Fruit fly (Drosophila melanogaster): ENCODE measurements around the gene CG18094.

The CG18094 gene

DNA sequence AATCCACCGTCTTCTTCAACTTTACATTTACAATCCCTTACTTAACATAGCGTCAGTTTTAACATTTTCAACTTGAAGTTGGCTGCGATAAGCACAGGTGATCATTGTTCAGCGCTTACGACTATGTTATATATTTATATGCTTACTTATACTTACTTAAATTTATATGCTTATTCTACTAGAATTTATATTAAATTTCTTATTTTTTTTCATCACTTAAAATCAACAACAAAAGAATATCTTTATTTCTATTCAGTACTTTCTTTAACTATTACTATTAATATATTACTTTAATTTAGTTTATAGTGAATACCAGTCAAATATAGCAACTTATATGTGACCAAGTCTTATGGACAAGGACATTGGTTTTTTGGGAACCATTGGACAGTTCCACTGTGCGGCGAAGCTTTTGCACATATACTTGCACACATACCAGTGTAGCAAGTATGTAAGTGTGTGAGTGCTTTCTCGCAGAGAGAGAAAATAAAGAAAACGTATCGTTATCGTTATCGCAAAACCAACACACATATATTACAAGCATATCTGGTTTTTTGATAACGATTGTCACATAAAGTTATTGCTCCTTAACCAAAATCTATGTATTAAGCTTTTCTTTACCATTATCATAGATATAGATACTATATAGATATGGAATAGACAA, 27.2 kb downstream of the CG18094 start, which contains the start of gene Hasp (continued):
- peak; percentile 51 for TF ChIP-seq CG13424 (tag; optimal IDR thresholded peaks at IDR 0.05)
- TF ChIP-seq bsh (GFP tag; optimal IDR thresholded peaks at IDR 0.05) = peak in 1 of 2 experiments; percentile 75

DNA sequence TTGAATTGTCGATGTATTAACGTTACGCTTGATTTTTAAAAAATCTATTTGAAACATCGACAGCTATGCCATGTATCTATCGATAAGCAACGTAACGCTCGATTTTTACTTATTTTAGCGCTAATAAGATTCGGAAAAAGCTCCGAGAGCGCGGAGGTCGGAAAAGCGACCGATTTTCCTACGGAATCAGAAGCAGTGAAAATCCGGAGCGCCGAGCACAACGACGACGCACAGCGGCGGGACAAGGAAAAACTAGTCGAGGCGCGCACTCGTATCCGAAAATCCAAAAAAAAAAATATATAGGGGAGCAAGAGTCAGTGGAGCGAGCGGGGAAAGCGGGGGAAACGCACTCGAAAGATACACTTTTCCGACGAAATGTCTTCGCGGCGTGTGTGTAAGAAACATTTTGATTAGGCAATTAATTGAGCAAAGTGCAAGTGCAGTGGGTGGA, 28.6 kb downstream of the CG18094 start, which contains the start of gene CG10132:
Gene CG10132, plus strand, starts transcription at position 189 of the 451 bp plus-strand sequence.
- peak; percentile 78 for TF ChIP-seq HLH4C (GFP tag; IDR thresholded peaks at IDR 0.05; ENCODE audit: partially characterized antibody)
- no peak for TF ChIP-seq CG11456 (GFP tag; IDR thresholded peaks at IDR 0.05)
- TF ChIP-seq CG8478 (optimal IDR thresholded peaks at IDR 0.05) = no peak
- TF ChIP-seq sens (GFP tag) = peak; percentile 66
- TF ChIP-seq HLH3B (GFP tag; IDR thresholded peaks at IDR 0.05) = no peak
- TF ChIP-seq CG34224 (GFP tag; IDR thresholded peaks at IDR 0.05; ENCODE audit: partially characterized antibody) = peak; percentile 59; the same call in 2 of the 3 replicates
- 0 out of 2 replicates have a peak, but pooled peaks have one; percentile 6 for TF ChIP-seq onecut (GFP tag; IDR thresholded peaks at IDR 0.05)
- peak; percentile 40 for TF ChIP-seq CG15514 (GFP tag; optimal IDR thresholded peaks at IDR 0.05)
- TF ChIP-seq bbx (GFP tag; IDR thresholded peaks at IDR 0.05; ENCODE audit: partially characterized antibody) = peak; percentile 53; the same call in 1 of the 2 replicates
- no peak for TF ChIP-seq ssp (GFP tag; IDR thresholded peaks at IDR 0.05)
- TF ChIP-seq BEAF-32 (GFP tag; optimal IDR thresholded peaks at IDR 0.05) = peak; percentile 25
- peak; percentile 41; the same call in 1 of the 2 replicates for TF ChIP-seq Bgb (GFP tag; IDR thresholded peaks at IDR 0.05; ENCODE audit: partially characterized antibody)
- no peak for TF ChIP-seq CG4854 (GFP tag; optimal IDR thresholded peaks at IDR 0.05)
- TF ChIP-seq z (GFP tag; IDR thresholded peaks at IDR 0.05) = peak; percentile 58; the same call in 1 of the 3 replicates
- TF ChIP-seq CG32767 (GFP tag; IDR thresholded peaks at IDR 0.05) = peak; percentile 72; the same call in 1 of the 2 replicates
- peak; percentile 46; the same call in 1 of the 2 replicates for TF ChIP-seq unc-4 (GFP tag; IDR thresholded peaks at IDR 0.05; ENCODE audit: partially characterized antibody)
- peak; percentile 67; the same call in 1 of the 3 replicates for TF ChIP-seq hb (GFP tag; IDR thresholded peaks at IDR 0.05; ENCODE audit: partially characterized antibody)
- TF ChIP-seq CG11504 (tag; optimal IDR thresholded peaks at IDR 0.05) = no peak
- peak; percentile 58 for TF ChIP-seq Dref (GFP tag; IDR thresholded peaks at IDR 0.05)
- no peak for TF ChIP-seq zfh2 (GFP tag; optimal IDR thresholded peaks at IDR 0.05)
- TF ChIP-seq PHDP (tag; optimal IDR thresholded peaks at IDR 0.05) = no peak
- no peak for TF ChIP-seq HmgZ (tag; optimal IDR thresholded peaks at IDR 0.05)
- TF ChIP-seq CG2116 (GFP tag; optimal IDR thresholded peaks at IDR 0.05) = peak; percentile 21
- peak; percentile 26; the same call in 1 of the 2 replicates for TF ChIP-seq nerfin-2 (GFP tag; IDR thresholded peaks at IDR 0.05; ENCODE audit: partially characterized antibody)
- TF ChIP-seq crol (GFP tag; IDR thresholded peaks at IDR 0.05) = peak; percentile 89
- TF ChIP-seq CG7963 (GFP tag; IDR thresholded peaks at IDR 0.05; ENCODE audit: partially characterized antibody) = peak; percentile 57; the same call in 1 of the 3 replicates
- no peak for TF ChIP-seq nom (GFP tag; optimal IDR thresholded peaks at IDR 0.05)
- peak; percentile 70; the same call in 2 of the 3 replicates for TF ChIP-seq mld (GFP tag; IDR thresholded peaks at IDR 0.05; ENCODE audit: partially characterized antibody)
- no peak for TF ChIP-seq CG31365 (tag; optimal IDR thresholded peaks at IDR 0.05)
- peak; percentile 85 for TF ChIP-seq Deaf1 (tag; optimal IDR thresholded peaks at IDR 0.05)
- peak; percentile 75 for TF ChIP-seq zen2 (GFP tag; IDR thresholded peaks at IDR 0.05; ENCODE audit: partially characterized antibody)
- no peak for TF ChIP-seq CG6683 (GFP tag; optimal IDR thresholded peaks at IDR 0.05)
- peak; percentile 66 for TF ChIP-seq CG13287 (GFP tag; IDR thresholded peaks at IDR 0.05; ENCODE audit: partially characterized antibody)
- TF ChIP-seq tna (GFP tag; IDR thresholded peaks at IDR 0.05; ENCODE audit: partially characterized antibody) = peak; percentile 58; the same call in 1 of the 2 replicates
- TF ChIP-seq sens-2 (GFP tag; IDR thresholded peaks at IDR 0.05) = no peak
- no peak for TF ChIP-seq Lim3 (GFP tag; IDR thresholded peaks at IDR 0.05)
- 0 out of 2 replicates have a peak, but pooled peaks have one; percentile 10 for TF ChIP-seq MBD-R2 (GFP tag; IDR thresholded peaks at IDR 0.05)
- TF ChIP-seq Myb (GFP tag; optimal IDR thresholded peaks at IDR 0.05) = peak; percentile 86
- peak; percentile 36; the same call in 1 of the 3 replicates for TF ChIP-seq ci (GFP tag; IDR thresholded peaks at IDR 0.05)
- TF ChIP-seq CTCF (GFP tag; optimal IDR thresholded peaks at IDR 0.05) = peak; percentile 73
- TF ChIP-seq vnd (GFP tag; IDR thresholded peaks at IDR 0.05; ENCODE audit: partially characterized antibody) = peak; percentile 58; the same call in 1 of the 3 replicates
- peak; percentile 53; the same call in 2 of the 3 replicates for TF ChIP-seq CG16813 (GFP tag; IDR thresholded peaks at IDR 0.05; ENCODE audit: partially characterized antibody)
- 0 out of 4 replicates have a peak, but pooled peaks have one; percentile 57 for TF ChIP-seq chinmo (GFP tag; IDR thresholded peaks at IDR 0.05; ENCODE audit: partially characterized antibody)
